Fruit fly (Drosophila melanogaster) whole organism, embryonic: ENCODE results near the gene Eig71Ei.
A peak's percentile ranks its signal among the peaks of the same experiment; 100 is the strongest.

ENCODE experiments used
- CG10654 ChIP-seq: fragments of 200-800 bp; sonication (Bioruptor generic); optimal IDR thresholded peaks from 2 replicates; lab custom pipeline; 2016; ENCODE audit warnings: missing biosample characterization, missing genetic modification characterization
- CG11247 ChIP-seq: fragments of 200-800 bp; sonication (Bioruptor generic); IDR thresholded peaks from 2 replicates; pipeline ENCODE4 v1.3.6; 2022; ENCODE audit warnings: missing biosample characterization, missing genetic modification characterization
- CG12236 ChIP-seq: fragments of 200-800 bp; sonication (Bioruptor generic); optimal IDR thresholded peaks from 2 replicates; lab custom pipeline; 2016; ENCODE audit warnings: missing biosample characterization, missing genetic modification characterization
- CG12391 ChIP-seq: fragments of 200-800 bp; sonication (Bioruptor generic); optimal IDR thresholded peaks from 3 replicates; lab custom pipeline; 2018; ENCODE audit warnings: missing biosample characterization, mild to moderate bottlenecking, missing genetic modification characterization, moderate library complexity
- CG12942 ChIP-seq: fragments of 200-800 bp; sonication (Bioruptor generic); optimal IDR thresholded peaks from 3 replicates; lab custom pipeline; 2016; ENCODE audit warnings: missing biosample characterization, missing genetic modification characterization
- CG15479 ChIP-seq: fragments of 200-800 bp; sonication (Bioruptor generic); optimal IDR thresholded peaks from 3 replicates; lab custom pipeline; 2019; ENCODE audit warnings: missing biosample characterization, mild to moderate bottlenecking, missing genetic modification characterization, moderate library complexity
- CG16863 ChIP-seq: fragments of 200-800 bp; sonication (Bioruptor generic); optimal IDR thresholded peaks from 3 replicates; lab custom pipeline; 2016; ENCODE audit warnings: missing biosample characterization, missing genetic modification characterization
- CG17186 ChIP-seq: fragments of 200-800 bp; sonication (Bioruptor generic); optimal IDR thresholded peaks from 3 replicates; lab custom pipeline; 2017; ENCODE audit warnings: missing biosample characterization, missing genetic modification reagents, missing genetic modification characterization
- CG17568 ChIP-seq: fragments of 200-800 bp; sonication (Bioruptor generic); optimal IDR thresholded peaks from 2 replicates; lab custom pipeline; 2018; ENCODE audit warnings: missing biosample characterization, mild to moderate bottlenecking, missing genetic modification characterization, moderate library complexity
- CG2202 ChIP-seq: fragments of 200-800 bp; sonication (Bioruptor generic); optimal IDR thresholded peaks from 2 replicates; lab custom pipeline; 2018; ENCODE audit warnings: missing biosample characterization, mild to moderate bottlenecking, missing genetic modification characterization
- CG2875 ChIP-seq: fragments of 200-800 bp; sonication (Bioruptor generic); optimal IDR thresholded peaks from 2 replicates; lab custom pipeline; 2017; ENCODE audit warnings: missing biosample characterization, mild to moderate bottlenecking, missing genetic modification characterization, missing genetic modification reagents
- CG2889 ChIP-seq: fragments of 200-800 bp; sonication (Bioruptor generic); IDR thresholded peaks from 3 replicates; pipeline ENCODE4 v1.3.6; 2022; ENCODE audit warnings: missing biosample characterization, missing genetic modification characterization
- CG31388 ChIP-seq: fragments of 200-800 bp; sonication (Bioruptor generic); optimal IDR thresholded peaks from 2 replicates; lab custom pipeline; 2016; ENCODE audit warnings: missing biosample characterization, missing genetic modification characterization
- CG32532 ChIP-seq: fragments of 200-800 bp; sonication (Bioruptor generic); IDR thresholded peaks from 2 replicates; pipeline ENCODE4 v1.3.6; 2022; ENCODE audit warnings: missing biosample characterization, missing genetic modification characterization
- CG3847 ChIP-seq: fragments of 200-800 bp; sonication (Bioruptor generic); IDR thresholded peaks from 2 replicates; pipeline ENCODE4 v1.3.6; 2022; ENCODE audit warnings: missing biosample characterization, missing genetic modification characterization
- CG42726 ChIP-seq: fragments of 200-800 bp; sonication (Bioruptor generic); IDR thresholded peaks from 2 replicates; pipeline ENCODE4 v1.3.6; 2022; ENCODE audit warnings: missing biosample characterization, missing genetic modification characterization; ENCODE audit not compliant: partially characterized antibody
- CG4404 ChIP-seq: fragments of 200-800 bp; sonication (Bioruptor generic); IDR thresholded peaks from 2 replicates; pipeline ENCODE4 v1.3.6; 2022; ENCODE audit warnings: missing biosample characterization, missing genetic modification characterization
- CG5953 ChIP-seq: fragments of 200-800 bp; sonication (Bioruptor generic); IDR thresholded peaks from 2 replicates; pipeline ENCODE4 v1.3.6; 2022; ENCODE audit warnings: missing biosample characterization, missing genetic modification characterization
- CG7271 ChIP-seq: fragments of 200-800 bp; sonication (Bioruptor generic); optimal IDR thresholded peaks from 2 replicates; lab custom pipeline; 2018; ENCODE audit warnings: missing biosample characterization, mild to moderate bottlenecking, missing genetic modification characterization, moderate library complexity
- CG7928 ChIP-seq: fragments of 200-800 bp; sonication (Bioruptor generic); optimal IDR thresholded peaks from 2 replicates; lab custom pipeline; 2017; ENCODE audit warnings: missing biosample characterization, mild to moderate bottlenecking, missing genetic modification characterization
- CG7987 ChIP-seq: fragments of 200-800 bp; sonication (Bioruptor generic); optimal IDR thresholded peaks from 2 replicates; lab custom pipeline; 2018; ENCODE audit warnings: missing biosample characterization, mild to moderate bottlenecking, missing genetic modification characterization, moderate library complexity
- CG8388 ChIP-seq: fragments of 200-800 bp; sonication (Bioruptor generic); optimal IDR thresholded peaks from 2 replicates; lab custom pipeline; 2019; ENCODE audit warnings: missing biosample characterization, mild to moderate bottlenecking, missing genetic modification characterization, moderate library complexity
- CrebB ChIP-seq: fragments of 200-800 bp; sonication (Bioruptor generic); optimal IDR thresholded peaks from 3 replicates; lab custom pipeline; 2018; ENCODE audit warnings: missing biosample characterization, mild to moderate bottlenecking, missing genetic modification characterization
- Fer2 ChIP-seq: fragments of 200-800 bp; sonication (Bioruptor generic); optimal IDR thresholded peaks from 2 replicates; lab custom pipeline; 2018; ENCODE audit warnings: missing biosample characterization, mild to moderate bottlenecking, missing genetic modification characterization, moderate library complexity
- Fer3 ChIP-seq: fragments of 200-800 bp; sonication (Bioruptor generic); optimal IDR thresholded peaks from 2 replicates; lab custom pipeline; 2018; ENCODE audit warnings: missing biosample characterization, mild to moderate bottlenecking, missing genetic modification characterization, moderate library complexity
- Hsf ChIP-seq: fragments of 200-800 bp; sonication (Bioruptor generic); optimal IDR thresholded peaks from 3 replicates; lab custom pipeline; 2016; ENCODE audit warnings: missing biosample characterization, missing genetic modification characterization
- Lhr ChIP-seq: fragments of 200-800 bp; sonication (Bioruptor generic); optimal IDR thresholded peaks from 3 replicates; lab custom pipeline; 2017; ENCODE audit warnings: mild to moderate bottlenecking, missing biosample characterization, missing genetic modification reagents, missing genetic modification characterization
- MTF-1 ChIP-seq: fragments of 200-800 bp; sonication (Bioruptor generic); optimal IDR thresholded peaks from 2 replicates; lab custom pipeline; 2018; ENCODE audit warnings: missing biosample characterization, mild to moderate bottlenecking, missing genetic modification characterization, borderline replicate concordance
- NK7.1 ChIP-seq: fragments of 200-800 bp; sonication (Bioruptor generic); optimal IDR thresholded peaks from 3 replicates; lab custom pipeline; 2016; ENCODE audit warnings: missing biosample characterization, missing genetic modification characterization
- Opbp ChIP-seq: fragments of 200-800 bp; sonication (Bioruptor generic); IDR thresholded peaks from 3 replicates; pipeline ENCODE4 v1.3.6; 2022; ENCODE audit warnings: missing biosample characterization, missing genetic modification characterization; ENCODE audit not compliant: partially characterized antibody
- Rfx ChIP-seq: fragments of 200-800 bp; sonication (Bioruptor generic); IDR thresholded peaks from 2 replicates; pipeline ENCODE4 v1.3.6; 2022; ENCODE audit warnings: missing biosample characterization, missing genetic modification characterization
- Sry-δ ChIP-seq: fragments of 200-800 bp; sonication (Bioruptor generic); optimal IDR thresholded peaks from 2 replicates; lab custom pipeline; 2016; ENCODE audit warnings: missing biosample characterization, missing genetic modification characterization
- Xrp1 ChIP-seq: fragments of 200-800 bp; sonication (Bioruptor generic); IDR thresholded peaks from 2 replicates; pipeline ENCODE4 v1.3.6; 2022; ENCODE audit warnings: missing biosample characterization, missing genetic modification characterization
- ac ChIP-seq: fragments of 200-800 bp; sonication (Bioruptor generic); optimal IDR thresholded peaks from 3 replicates; lab custom pipeline; 2017; ENCODE audit warnings: missing biosample characterization, mild to moderate bottlenecking, missing genetic modification characterization
- az2 ChIP-seq: fragments of 200-800 bp; sonication (Bioruptor generic); optimal IDR thresholded peaks from 3 replicates; lab custom pipeline; 2016; ENCODE audit warnings: missing biosample characterization, missing genetic modification characterization
- bab2 ChIP-seq: fragments of 200-800 bp; sonication (Bioruptor generic); optimal IDR thresholded peaks from 2 replicates; lab custom pipeline; 2016; ENCODE audit warnings: missing biosample characterization, missing genetic modification characterization
- cas ChIP-seq: fragments of 200-800 bp; sonication (Bioruptor generic); IDR thresholded peaks from 2 replicates; pipeline ENCODE4 v1.3.6; 2022; ENCODE audit warnings: missing biosample characterization, missing genetic modification characterization
- eve ChIP-seq, 2 experiments: fragments of >200 bp; optimal IDR thresholded peaks; 2 replicates each; lab custom pipeline; 2017; ENCODE audit warnings: missing biosample characterization in 2 of 2, missing genetic modification characterization in 2 of 2
- ewg ChIP-seq: fragments of 200-800 bp; sonication (Bioruptor generic); optimal IDR thresholded peaks from 3 replicates; lab custom pipeline; 2017; ENCODE audit warnings: mild to moderate bottlenecking, missing biosample characterization, missing genetic modification reagents, missing genetic modification characterization
- fd64A ChIP-seq: fragments of 200-800 bp; sonication (Bioruptor generic); optimal IDR thresholded peaks from 3 replicates; lab custom pipeline; 2018; ENCODE audit warnings: missing biosample characterization, mild to moderate bottlenecking, missing genetic modification characterization
- fu2 ChIP-seq: fragments of 200-800 bp; sonication (Bioruptor generic); optimal IDR thresholded peaks from 2 replicates; lab custom pipeline; 2016; ENCODE audit warnings: missing biosample characterization, missing genetic modification characterization
- grau ChIP-seq: fragments of 200-800 bp; optimal IDR thresholded peaks from 3 replicates; lab custom pipeline; 2019; ENCODE audit warnings: missing biosample characterization, mild to moderate bottlenecking, missing genetic modification characterization, moderate library complexity
- grn ChIP-seq: fragments of 200-800 bp; sonication (Bioruptor generic); optimal IDR thresholded peaks from 3 replicates; lab custom pipeline; 2017; ENCODE audit warnings: missing biosample characterization, missing genetic modification characterization
- kay ChIP-seq: fragments of 200-800 bp; sonication (Bioruptor generic); optimal IDR thresholded peaks from 2 replicates; lab custom pipeline; 2016; ENCODE audit warnings: missing biosample characterization, missing genetic modification characterization
- mirr ChIP-seq: fragments of 200-800 bp; sonication (Bioruptor generic); optimal IDR thresholded peaks from 3 replicates; lab custom pipeline; 2018; ENCODE audit warnings: missing biosample characterization, mild to moderate bottlenecking, missing genetic modification characterization
- sd ChIP-seq: fragments of 200-800 bp; sonication (Bioruptor generic); optimal IDR thresholded peaks from 3 replicates; lab custom pipeline; 2018; ENCODE audit warnings: missing biosample characterization, mild to moderate bottlenecking, missing genetic modification characterization, moderate library complexity
- so ChIP-seq: fragments of 200-800 bp; sonication (Bioruptor generic); IDR thresholded peaks from 3 replicates; pipeline ENCODE4 v1.3.6; 2022; ENCODE audit warnings: missing biosample characterization, missing genetic modification characterization
- sqz ChIP-seq: fragments of 200-800 bp; sonication (Bioruptor generic); optimal IDR thresholded peaks from 3 replicates; lab custom pipeline; 2018; ENCODE audit warnings: missing biosample characterization, mild to moderate bottlenecking, missing genetic modification characterization
- tll ChIP-seq, 2 experiments: fragments of 200-800 bp in 1 of 2; fragments of >200 bp in 1 of 2; sonication (Bioruptor generic) in 1 of 2; optimal IDR thresholded peaks; 2 replicates each; lab custom pipeline; 2017 to 2019; ENCODE audit warnings: missing biosample characterization in 2 of 2, missing genetic modification characterization in 2 of 2, mild to moderate bottlenecking in 1 of 2, moderate library complexity in 1 of 2
- tna ChIP-seq: fragments of 200-800 bp; sonication (Bioruptor generic); IDR thresholded peaks from 2 replicates; pipeline ENCODE4 v1.3.6; 2022; ENCODE audit warnings: missing biosample characterization, missing genetic modification characterization; ENCODE audit not compliant: partially characterized antibody
- tx ChIP-seq: fragments of 200-800 bp; sonication (Bioruptor generic); optimal IDR thresholded peaks from 2 replicates; lab custom pipeline; 2016; ENCODE audit warnings: missing biosample characterization, missing genetic modification characterization

Eig71Ei gene

dm6 chr3L:15675111-15675510 lies 15.6 kb downstream of the Eig71Ei start (continued):
- TF ChIP-seq grn (GFP tag; lab: Kevin White, UChicago) = no peak
- TF ChIP-seq CG12942 (GFP tag; lab: Kevin White, UChicago) = peak; percentile 52
- TF ChIP-seq mirr (GFP tag; lab: Kevin White, UChicago) = no peak
- TF ChIP-seq CG12391 (tag; lab: Kevin White, UChicago) = peak; percentile 83
- peak; percentile 62 for TF ChIP-seq CG10654 (GFP tag; lab: Kevin White, UChicago)
- TF ChIP-seq grau (tag; lab: Kevin White, UChicago) = peak; percentile 70
- TF ChIP-seq tna (GFP tag; lab: Robert Waterston, UW) = no peak
- no peak for TF ChIP-seq CG2889 (GFP tag; lab: Robert Waterston, UW)
- TF ChIP-seq CG17186 (GFP tag; lab: Kevin White, UChicago) = peak; percentile 62
- peak; percentile 78 for TF ChIP-seq az2
- no peak for TF ChIP-seq Rfx (GFP tag; lab: Robert Waterston, UW)
- no peak for TF ChIP-seq CG15479
- peak; percentile 56 for TF ChIP-seq fd64A (GFP tag; lab: Kevin White, UChicago)
- TF ChIP-seq Fer2 = no peak
- TF ChIP-seq sqz (GFP tag; lab: Kevin White, UChicago) = peak; percentile 38
- TF ChIP-seq CG7987 = no peak
- TF ChIP-seq bab2 (GFP tag; lab: Kevin White, UChicago) = peak; percentile 68
- peak; percentile 74 for TF ChIP-seq CG2875 (GFP tag; lab: Kevin White, UChicago)
- no peak for TF ChIP-seq cas
- no peak for TF ChIP-seq CG7928 (GFP tag; lab: Kevin White, UChicago)
- TF ChIP-seq tx (GFP tag; lab: Kevin White, UChicago) = peak; percentile 9
- peak; percentile 57 for TF ChIP-seq Hsf (GFP tag; lab: Kevin White, UChicago)
- TF ChIP-seq CG31388 (GFP tag; lab: Kevin White, UChicago) = no peak
- no peak for TF ChIP-seq CrebB (tag; lab: Kevin White, UChicago)
- peak; percentile 21 for TF ChIP-seq Sry-δ (GFP tag; lab: Kevin White, UChicago)
- no peak for TF ChIP-seq CG3847 (GFP tag; lab: Robert Waterston, UW)
- TF ChIP-seq so (GFP tag; lab: Robert Waterston, UW) = peak; percentile 62; the same call in 1 of the 3 replicates
- peak; percentile 58 for TF ChIP-seq CG16863 (GFP tag; lab: Kevin White, UChicago)
- TF ChIP-seq Fer3 (tag; lab: Kevin White, UChicago) = peak; percentile 4
- no peak for TF ChIP-seq CG11247 (GFP tag; lab: Robert Waterston, UW)
- TF ChIP-seq CG32532 (GFP tag; lab: Robert Waterston, UW) = no peak
- TF ChIP-seq CG12236 = peak; percentile 68
- no peak for TF ChIP-seq Opbp (GFP tag; lab: Robert Waterston, UW)
- peak; percentile 79 for TF ChIP-seq CG8388
- TF ChIP-seq ac (GFP tag; lab: Kevin White, UChicago) = peak; percentile 80
- peak; percentile 45 for TF ChIP-seq Lhr
- TF ChIP-seq CG2202 (tag; lab: Kevin White, UChicago) = peak; percentile 85
- no peak for TF ChIP-seq tll (GFP tag; optimal IDR thresholded peaks at IDR 0.05; lab: Kevin White, UChicago)
- TF ChIP-seq CG17568 (GFP tag; lab: Kevin White, UChicago) = peak; percentile 38
- peak in 1 of 2 experiments; percentile 52 for TF ChIP-seq eve (GFP tag; optimal IDR thresholded peaks at IDR 0.05; lab: Kevin White, UChicago)
- TF ChIP-seq kay = no peak
- TF ChIP-seq ewg = peak; percentile 27
- no peak for TF ChIP-seq CG42726
- TF ChIP-seq sd (tag; lab: Kevin White, UChicago) = no peak
- peak; percentile 92 for TF ChIP-seq Xrp1
- no peak for TF ChIP-seq CG5953
- TF ChIP-seq NK7.1 (GFP tag; lab: Kevin White, UChicago) = peak; percentile 5
- TF ChIP-seq CG4404 (GFP tag; lab: Robert Waterston, UW) = peak; percentile 73
- no peak for TF ChIP-seq fu2 (GFP tag; lab: Kevin White, UChicago)
- peak; percentile 29 for TF ChIP-seq CG7271 (tag; lab: Kevin White, UChicago)
- TF ChIP-seq MTF-1 (GFP tag; lab: Kevin White, UChicago) = peak; percentile 29
